Worm (Caenorhabditis elegans) whole organism, L1 larva: ENCODE measurements around the gene Y47D3A.20.

Source experiments
- aly-2 ChIP-seq: fragments of 150-350 bp; optimal IDR thresholded peaks from 2 replicates; lab custom pipeline; 2014; ENCODE audit warnings: missing biosample characterization, missing genetic modification characterization
- grh-1 ChIP-seq: fragments of 200-800 bp; sonication (Bioruptor generic); IDR thresholded peaks from 2 replicates; pipeline ENCODE4 v1.3.6; 2022; ENCODE audit warnings: missing genetic modification reagents, missing genetic modification characterization, missing compliant biosample characterization
- hlh-17 ChIP-seq: fragments of 200-800 bp; sonication (Bioruptor generic); optimal IDR thresholded peaks from 2 replicates; lab custom pipeline; 2018; ENCODE audit warnings: missing genetic modification characterization, mild to moderate bottlenecking, missing compliant biosample characterization, moderate library complexity, borderline replicate concordance
- lin-39 ChIP-seq: fragments of 150-350 bp; optimal IDR thresholded peaks from 2 replicates; lab custom pipeline; 2014; ENCODE audit warnings: missing biosample characterization, missing genetic modification reagents, missing genetic modification characterization
- nhr-28 ChIP-seq: fragments of 150-350 bp; optimal IDR thresholded peaks from 2 replicates; lab custom pipeline; 2014; ENCODE audit warnings: missing biosample characterization, missing genetic modification characterization
- snpc-4 ChIP-seq: fragments of 150-350 bp; optimal IDR thresholded peaks from 2 replicates; lab custom pipeline; 2014; ENCODE audit warnings: missing biosample characterization, missing genetic modification characterization

ce11 chrIII:11244820-11245219 is 30.0 kb upstream of the Y47D3A.20 start, which contains the start of gene rsks-1:
- TF ChIP-seq hlh-17 (GFP tag; lab: Kevin White, UChicago) = no peak
- TF ChIP-seq nhr-28 (tag; lab: Kevin White, UChicago) = no peak
- no peak for TF ChIP-seq lin-39 (tag; lab: Kevin White, UChicago)
- TF ChIP-seq grh-1 = no peak
- no peak for TF ChIP-seq snpc-4 (tag; lab: Kevin White, UChicago)
- TF ChIP-seq aly-2 = no peak
